Fruit fly (Drosophila melanogaster): ENCODE data around the gene OdsH.

The OdsH gene

dm6 chrX:17841923-17842322 lies 51.1 kb downstream of the OdsH start, which contains the start of gene Taf9 (continued):
- TF ChIP-seq CG2116 (GFP tag; optimal IDR thresholded peaks at IDR 0.05) (peak; percentile 42), fd96Cb (tag; optimal IDR thresholded peaks at IDR 0.05) (no peak), Dek (tag; optimal IDR thresholded peaks at IDR 0.05) (no peak), Atf3 (GFP tag; optimal IDR thresholded peaks at IDR 0.05) (no peak), CG7963 (GFP tag; IDR thresholded peaks at IDR 0.05; ENCODE audit: partially characterized antibody) (peak; percentile 85), hb (GFP tag; IDR thresholded peaks at IDR 0.05; ENCODE audit: partially characterized antibody) (peak; percentile 83), chm (GFP tag; IDR thresholded peaks at IDR 0.05) (no peak), Sin3A (optimal IDR thresholded peaks at IDR 0.05) (peak; percentile 51), tio (GFP tag; optimal IDR thresholded peaks at IDR 0.05) (no peak), Adf1 (GFP tag; IDR thresholded peaks at IDR 0.05) (no peak), row (GFP tag; IDR thresholded peaks at IDR 0.05) (peak; percentile 28; the same call in 1 of the 3 replicates), CG17359 (tag; optimal IDR thresholded peaks at IDR 0.05) (no peak), NK7.1 (GFP tag; optimal IDR thresholded peaks at IDR 0.05) (no peak), CG2120 (GFP tag; optimal IDR thresholded peaks at IDR 0.05) (peak; percentile 12), CG11247 (GFP tag; IDR thresholded peaks at IDR 0.05) (no peak), crp (GFP tag; optimal IDR thresholded peaks at IDR 0.05) (peak in 1 of 2 experiments; percentile 26), sim (GFP tag; IDR thresholded peaks at IDR 0.05) (no peak), nmo (GFP tag; optimal IDR thresholded peaks at IDR 0.05) (peak; percentile 47), CG9817 (tag; optimal IDR thresholded peaks at IDR 0.05) (no peak), dati (GFP tag; IDR thresholded peaks at IDR 0.05) (no peak), fd3F (GFP tag; optimal IDR thresholded peaks at IDR 0.05) (no peak), Ets97D (GFP tag; optimal IDR thresholded peaks at IDR 0.05) (peak; percentile 78), HLH4C (GFP tag; IDR thresholded peaks at IDR 0.05; ENCODE audit: partially characterized antibody) (peak; percentile 85), ftz-f1 (GFP tag; optimal IDR thresholded peaks at IDR 0.05) (no peak), stwl (tag; optimal IDR thresholded peaks at IDR 0.05) (peak; percentile 49), Hand (GFP tag; optimal IDR thresholded peaks at IDR 0.05) (no peak), Abd-B (GFP tag; optimal IDR thresholded peaks at IDR 0.05) (no peak), scrt (GFP tag; optimal IDR thresholded peaks at IDR 0.05) (no peak), HHEX (GFP tag; optimal IDR thresholded peaks at IDR 0.05) (no peak), CG13287 (GFP tag; IDR thresholded peaks at IDR 0.05; ENCODE audit: partially characterized antibody) (peak; percentile 95), Med (GFP tag) (peak; percentile 83), CG31388 (GFP tag; optimal IDR thresholded peaks at IDR 0.05) (no peak), CG10209 (GFP tag; optimal IDR thresholded peaks at IDR 0.05) (no peak), Nf-YA (GFP tag; IDR thresholded peaks at IDR 0.05) (no peak), HLH54F (GFP tag; optimal IDR thresholded peaks at IDR 0.05) (no peak), CG2129 (GFP tag; IDR thresholded peaks at IDR 0.05; ENCODE audit: partially characterized antibody) (peak; percentile 76), CG1529 (GFP tag; optimal IDR thresholded peaks at IDR 0.05) (no peak), E2f2 (GFP tag; IDR thresholded peaks at IDR 0.05) (peak; percentile 79), vnd (GFP tag; IDR thresholded peaks at IDR 0.05; ENCODE audit: partially characterized antibody) (peak; percentile 82), sc (optimal IDR thresholded peaks at IDR 0.05) (no peak), sc (GFP tag; optimal IDR thresholded peaks at IDR 0.05) (no peak), zen2 (GFP tag; IDR thresholded peaks at IDR 0.05; ENCODE audit: partially characterized antibody) (peak; percentile 91), sna (GFP tag; IDR thresholded peaks at IDR 0.05; ENCODE audit: partially characterized antibody) (peak; percentile 85), CG10565 (GFP tag; optimal IDR thresholded peaks at IDR 0.05) (no peak), p53 (GFP tag; optimal IDR thresholded peaks at IDR 0.05) (no peak), Myb (GFP tag; optimal IDR thresholded peaks at IDR 0.05) (peak; percentile 97), CG6791 (GFP tag; IDR thresholded peaks at IDR 0.05; ENCODE audit: partially characterized antibody) (peak; percentile 93), nerfin-2 (GFP tag; IDR thresholded peaks at IDR 0.05; ENCODE audit: partially characterized antibody) (peak; percentile 84), Rx (GFP tag; IDR thresholded peaks at IDR 0.05) (no peak), YL-1 (GFP tag; optimal IDR thresholded peaks at IDR 0.05) (peak; percentile 4)
